Fruit fly (Drosophila melanogaster) whole organism, embryonic: ENCODE results near the gene Tm1.
A peak's percentile ranks its signal among the peaks of the same experiment; 100 is the strongest.

Source experiments
- Atf-2 ChIP-seq: fragments of 200-800 bp; sonication (Bioruptor generic); optimal IDR thresholded peaks from 2 replicates; lab custom pipeline; 2016; ENCODE audit warnings: missing biosample characterization, missing genetic modification characterization
- Atf6 ChIP-seq: fragments of 200-800 bp; sonication (Bioruptor generic); IDR thresholded peaks from 2 replicates; pipeline ENCODE4 v1.3.6; 2022; ENCODE audit warnings: missing biosample characterization, missing genetic modification characterization
- Awh ChIP-seq: fragments of 200-800 bp; sonication (Bioruptor generic); IDR thresholded peaks from 2 replicates; pipeline ENCODE4, ENCODE4 v1.3.6; 2022; ENCODE audit warnings: missing biosample characterization, missing genetic modification characterization
- BtbVII ChIP-seq: fragments of 200-800 bp; sonication (Bioruptor generic); optimal IDR thresholded peaks from 3 replicates; lab custom pipeline; 2017; ENCODE audit warnings: missing biosample characterization, mild to moderate bottlenecking, missing genetic modification characterization
- Bteb2 ChIP-seq: fragments of 200-800 bp; sonication (Bioruptor generic); optimal IDR thresholded peaks from 2 replicates; lab custom pipeline; 2016; ENCODE audit warnings: missing biosample characterization, missing genetic modification characterization
- CG10979 ChIP-seq: fragments of 200-800 bp; sonication (Bioruptor generic); optimal IDR thresholded peaks from 2 replicates; lab custom pipeline; 2018; ENCODE audit warnings: missing biosample characterization, mild to moderate bottlenecking, missing genetic modification characterization, moderate library complexity
- CG14965 ChIP-seq: fragments of 200-800 bp; sonication (Bioruptor generic); optimal IDR thresholded peaks from 2 replicates; lab custom pipeline; 2016; ENCODE audit warnings: missing biosample characterization, missing genetic modification characterization, borderline replicate concordance
- CG15696 ChIP-seq: fragments of 200-800 bp; sonication (Bioruptor generic); optimal IDR thresholded peaks from 2 replicates; lab custom pipeline; 2019; ENCODE audit warnings: missing biosample characterization, mild to moderate bottlenecking, missing genetic modification characterization, moderate library complexity
- CG17829 ChIP-seq: fragments of 200-800 bp; optimal IDR thresholded peaks from 2 replicates; lab custom pipeline; 2019; ENCODE audit warnings: missing biosample characterization, mild to moderate bottlenecking, missing genetic modification characterization, moderate library complexity
- CG18599 ChIP-seq: fragments of 200-800 bp; sonication (Bioruptor generic); optimal IDR thresholded peaks from 3 replicates; lab custom pipeline; 2017; ENCODE audit warnings: missing biosample characterization, missing genetic modification characterization, mild to moderate bottlenecking, moderate library complexity, missing genetic modification reagents
- CG2678 ChIP-seq: fragments of 200-800 bp; sonication (Bioruptor generic); optimal IDR thresholded peaks from 3 replicates; lab custom pipeline; 2019; ENCODE audit warnings: missing biosample characterization, mild to moderate bottlenecking, missing genetic modification characterization, moderate library complexity
- CG31388 ChIP-seq: fragments of 200-800 bp; sonication (Bioruptor generic); optimal IDR thresholded peaks from 2 replicates; lab custom pipeline; 2016; ENCODE audit warnings: missing biosample characterization, missing genetic modification characterization
- CG33557 ChIP-seq: fragments of 200-800 bp; sonication (Bioruptor generic); optimal IDR thresholded peaks from 2 replicates; lab custom pipeline; 2019; ENCODE audit warnings: missing biosample characterization, mild to moderate bottlenecking, missing genetic modification characterization, moderate library complexity
- CG42726 ChIP-seq: fragments of 200-800 bp; sonication (Bioruptor generic); IDR thresholded peaks from 2 replicates; pipeline ENCODE4 v1.3.6; 2022; ENCODE audit warnings: missing biosample characterization, missing genetic modification characterization; ENCODE audit not compliant: partially characterized antibody
- CG6791 ChIP-seq: fragments of 200-800 bp; sonication (Bioruptor generic); IDR thresholded peaks from 3 replicates; pipeline ENCODE4 v1.3.6; 2022; ENCODE audit warnings: missing biosample characterization, missing genetic modification characterization; ENCODE audit not compliant: partially characterized antibody
- CG7271 ChIP-seq: fragments of 200-800 bp; sonication (Bioruptor generic); optimal IDR thresholded peaks from 2 replicates; lab custom pipeline; 2018; ENCODE audit warnings: missing biosample characterization, mild to moderate bottlenecking, missing genetic modification characterization, moderate library complexity
- CG8388 ChIP-seq: fragments of 200-800 bp; sonication (Bioruptor generic); optimal IDR thresholded peaks from 2 replicates; lab custom pipeline; 2019; ENCODE audit warnings: missing biosample characterization, mild to moderate bottlenecking, missing genetic modification characterization, moderate library complexity
- CG8478 ChIP-seq: fragments of >200 bp; optimal IDR thresholded peaks from 2 replicates; lab custom pipeline; 2018
- CG8924 ChIP-seq: fragments of 200-800 bp; optimal IDR thresholded peaks from 3 replicates; lab custom pipeline; 2019; ENCODE audit warnings: missing biosample characterization, mild to moderate bottlenecking, missing genetic modification characterization, moderate library complexity
- CHES-1-like ChIP-seq: fragments of 200-800 bp; sonication (Bioruptor generic); optimal IDR thresholded peaks from 2 replicates; lab custom pipeline; 2016; ENCODE audit warnings: missing biosample characterization, missing genetic modification characterization
- D19B ChIP-seq: fragments of 200-800 bp; sonication (Bioruptor generic); optimal IDR thresholded peaks from 2 replicates; lab custom pipeline; 2017; ENCODE audit warnings: missing biosample characterization, mild to moderate bottlenecking, missing genetic modification characterization
- Elba2 ChIP-seq: fragments of 200-800 bp; sonication (Bioruptor generic); optimal IDR thresholded peaks from 3 replicates; lab custom pipeline; 2016; ENCODE audit warnings: missing biosample characterization, missing genetic modification characterization
- GATAe ChIP-seq: fragments of 200-800 bp; sonication (Bioruptor generic); conservative IDR thresholded peaks from 2 replicates; pipeline ENCODE4 v1.3.6; 2022; ENCODE audit warnings: missing biosample characterization, missing genetic modification characterization
- HLH4C ChIP-seq: fragments of 200-800 bp; sonication (Bioruptor generic); IDR thresholded peaks from 3 replicates; pipeline ENCODE4 v1.3.6; 2022; ENCODE audit warnings: missing biosample characterization, missing genetic modification characterization; ENCODE audit not compliant: partially characterized antibody
- Hey ChIP-seq: fragments of 200-800 bp; sonication (Bioruptor generic); optimal IDR thresholded peaks from 3 replicates; lab custom pipeline; 2018; ENCODE audit warnings: missing biosample characterization, mild to moderate bottlenecking, missing genetic modification characterization
- Lhr ChIP-seq: fragments of 200-800 bp; sonication (Bioruptor generic); optimal IDR thresholded peaks from 3 replicates; lab custom pipeline; 2017; ENCODE audit warnings: mild to moderate bottlenecking, missing biosample characterization, missing genetic modification reagents, missing genetic modification characterization
- Lpt ChIP-seq: fragments of >200 bp; optimal IDR thresholded peaks from 2 replicates; lab custom pipeline; 2018; ENCODE audit warnings: missing biosample characterization, missing genetic modification characterization
- Myb ChIP-seq: fragments of 200-800 bp; sonication (Bioruptor generic); optimal IDR thresholded peaks from 2 replicates; lab custom pipeline; 2016; ENCODE audit warnings: missing biosample characterization, missing genetic modification characterization
- Six4 ChIP-seq: fragments of 200-800 bp; sonication (Bioruptor generic); optimal IDR thresholded peaks from 2 replicates; lab custom pipeline; 2016; ENCODE audit warnings: missing biosample characterization, missing genetic modification characterization
- Vsx1 ChIP-seq: fragments of 200-800 bp; sonication (Bioruptor generic); optimal IDR thresholded peaks from 2 replicates; lab custom pipeline; 2017; ENCODE audit warnings: missing biosample characterization, mild to moderate bottlenecking, missing genetic modification characterization, missing genetic modification reagents
- cas ChIP-seq: fragments of 200-800 bp; sonication (Bioruptor generic); IDR thresholded peaks from 2 replicates; pipeline ENCODE4 v1.3.6; 2022; ENCODE audit warnings: missing biosample characterization, missing genetic modification characterization
- cato ChIP-seq: fragments of 200-800 bp; sonication (Bioruptor generic); optimal IDR thresholded peaks from 2 replicates; lab custom pipeline; 2016; ENCODE audit warnings: missing biosample characterization, missing genetic modification characterization, borderline replicate concordance
- dysf ChIP-seq: fragments of 200-800 bp; sonication (Bioruptor generic); IDR thresholded peaks from 3 replicates; pipeline ENCODE4 v1.3.6; 2022; ENCODE audit warnings: missing biosample characterization, missing genetic modification characterization
- fd102C ChIP-seq: fragments of 200-800 bp; sonication (Bioruptor generic); optimal IDR thresholded peaks from 2 replicates; lab custom pipeline; 2018; ENCODE audit warnings: missing biosample characterization, mild to moderate bottlenecking, missing genetic modification characterization, moderate library complexity
- fd96Cb ChIP-seq: fragments of 200-800 bp; sonication (Bioruptor generic); optimal IDR thresholded peaks from 2 replicates; lab custom pipeline; 2018; ENCODE audit warnings: missing biosample characterization, mild to moderate bottlenecking, missing genetic modification characterization, moderate library complexity
- jing ChIP-seq: fragments of 200-800 bp; sonication (Bioruptor generic); optimal IDR thresholded peaks from 2 replicates; lab custom pipeline; 2018; ENCODE audit warnings: missing biosample characterization, mild to moderate bottlenecking, missing genetic modification characterization
- kah ChIP-seq: fragments of 200-800 bp; sonication (Bioruptor generic); optimal IDR thresholded peaks from 2 replicates; lab custom pipeline; 2018; ENCODE audit warnings: missing biosample characterization, mild to moderate bottlenecking, missing genetic modification characterization
- klu ChIP-seq: fragments of 200-800 bp; sonication (Bioruptor generic); IDR thresholded peaks from 2 replicates; pipeline ENCODE4 v1.3.6; 2022; ENCODE audit warnings: missing biosample characterization, missing genetic modification characterization
- pros ChIP-seq: fragments of 200-800 bp; sonication (Bioruptor generic); optimal IDR thresholded peaks from 3 replicates; lab custom pipeline; 2019; ENCODE audit warnings: missing biosample characterization, mild to moderate bottlenecking, missing genetic modification characterization, moderate library complexity
- rib ChIP-seq: fragments of 200-800 bp; sonication (Bioruptor generic); IDR thresholded peaks from 2 replicates; pipeline ENCODE4 v1.3.6; 2022; ENCODE audit warnings: missing biosample characterization, missing genetic modification characterization
- run ChIP-seq: fragments of 200-800 bp; sonication (Bioruptor generic); optimal IDR thresholded peaks from 3 replicates; lab custom pipeline; 2018; ENCODE audit warnings: missing biosample characterization, mild to moderate bottlenecking, missing genetic modification characterization
- schlank ChIP-seq: fragments of 200-800 bp; sonication (Bioruptor generic); optimal IDR thresholded peaks from 2 replicates; lab custom pipeline; 2018; ENCODE audit warnings: missing biosample characterization, mild to moderate bottlenecking, missing genetic modification characterization
- slbo ChIP-seq: fragments of 200-800 bp; sonication (Bioruptor generic); IDR thresholded peaks from 2 replicates; pipeline ENCODE4 v1.3.6; 2022; ENCODE audit warnings: missing biosample characterization, missing genetic modification characterization
- sqz ChIP-seq: fragments of 200-800 bp; sonication (Bioruptor generic); optimal IDR thresholded peaks from 3 replicates; lab custom pipeline; 2018; ENCODE audit warnings: missing biosample characterization, mild to moderate bottlenecking, missing genetic modification characterization
- tgo ChIP-seq: fragments of 200-800 bp; sonication (Bioruptor generic); IDR thresholded peaks from 3 replicates; pipeline ENCODE4 v1.3.6; 2022; ENCODE audit warnings: missing biosample characterization, missing genetic modification characterization
- tio ChIP-seq: fragments of 200-800 bp; sonication (Bioruptor generic); optimal IDR thresholded peaks from 2 replicates; lab custom pipeline; 2017; ENCODE audit warnings: missing biosample characterization, missing genetic modification characterization, inconsistent platforms
- tll ChIP-seq, 2 experiments: fragments of 200-800 bp in 1 of 2; fragments of >200 bp in 1 of 2; sonication (Bioruptor generic) in 1 of 2; optimal IDR thresholded peaks; 2 replicates each; lab custom pipeline; 2017 to 2019; ENCODE audit warnings: missing biosample characterization in 2 of 2, missing genetic modification characterization in 2 of 2, mild to moderate bottlenecking in 1 of 2, moderate library complexity in 1 of 2
- unc-4 ChIP-seq: fragments of 200-800 bp; sonication (Bioruptor generic); IDR thresholded peaks from 2 replicates; pipeline ENCODE4 v1.3.6; 2022; ENCODE audit warnings: missing biosample characterization, missing genetic modification characterization; ENCODE audit not compliant: partially characterized antibody
- vfl ChIP-seq: fragments of 200-800 bp; sonication (Bioruptor generic); optimal IDR thresholded peaks from 2 replicates; lab custom pipeline; 2016; ENCODE audit warnings: missing biosample characterization, missing genetic modification characterization
- wdn ChIP-seq: fragments of 200-800 bp; sonication (Bioruptor generic); IDR thresholded peaks from 2 replicates; pipeline ENCODE4 v1.3.6; 2022; ENCODE audit warnings: missing biosample characterization, missing genetic modification characterization

Gene Tm1

DNA sequence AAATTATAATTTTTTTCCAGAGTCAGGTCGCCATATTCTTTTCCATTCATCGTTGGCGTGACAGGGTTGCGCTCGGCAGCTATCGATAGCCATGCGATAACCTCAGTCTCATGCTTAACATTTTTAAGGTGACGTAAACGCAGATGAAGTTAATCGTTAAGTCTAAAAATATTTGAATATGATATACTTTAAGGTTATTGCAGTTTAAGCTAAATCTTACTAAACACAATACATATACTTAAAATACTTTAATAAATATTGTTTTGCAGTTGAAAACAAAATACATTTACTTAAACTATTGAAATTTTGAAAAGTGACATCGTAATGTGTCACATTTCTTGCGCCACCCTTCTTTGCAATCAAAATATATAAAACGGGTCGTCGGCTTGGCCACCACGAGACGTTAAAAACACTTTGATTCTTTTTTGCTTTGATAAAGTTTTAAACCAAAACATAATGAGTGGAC, 2.8 kb upstream of the Tm1 start, which contains the start of the genes Cp190 and CG4338 (continued):
- TF ChIP-seq tio (no peak), tll (GFP tag; optimal IDR thresholded peaks at IDR 0.05; lab: Kevin White, UChicago) (peak; percentile 83 to 87), dysf (GFP tag; lab: Robert Waterston, UW) (peak; percentile 98), CG14965 (GFP tag; lab: Kevin White, UChicago) (no peak), cato (GFP tag; lab: Kevin White, UChicago) (peak; percentile 96), fd96Cb (tag; lab: Kevin White, UChicago) (peak; percentile 98), Six4 (GFP tag; lab: Kevin White, UChicago) (peak; percentile 98), HLH4C (GFP tag; lab: Robert Waterston, UW) (peak; percentile 74), Lpt (GFP tag; lab: Kevin White, UChicago) (no peak), CG8388 (GFP tag; lab: Kevin White, UChicago) (peak; percentile 98), vfl (GFP tag; lab: Kevin White, UChicago) (peak; percentile 96), CG42726 (GFP tag; lab: Robert Waterston, UW) (peak; percentile 76), Bteb2 (GFP tag; lab: Kevin White, UChicago) (peak; percentile 93), Atf6 (GFP tag; lab: Robert Waterston, UW) (peak; percentile 97), CG10979 (peak; percentile 98), CG2678 (tag; lab: Kevin White, UChicago) (peak; percentile 99), CG33557 (peak; percentile 99), schlank (tag; lab: Kevin White, UChicago) (peak; percentile 93), CG8478 (no peak), BtbVII (GFP tag; lab: Kevin White, UChicago) (peak; percentile 97), Elba2 (GFP tag; lab: Kevin White, UChicago) (peak; percentile 94), Myb (GFP tag; lab: Kevin White, UChicago) (peak; percentile 79), jing (GFP tag; lab: Kevin White, UChicago) (peak; percentile 92), unc-4 (peak; percentile 83), run (tag; lab: Kevin White, UChicago) (peak; percentile 96), GATAe (peak; percentile 80), CG15696 (tag; lab: Kevin White, UChicago) (peak; percentile 99), CG8924 (peak; percentile 99), cas (peak; percentile 88), klu (GFP tag; lab: Robert Waterston, UW) (peak; percentile 96), Atf-2 (GFP tag; lab: Kevin White, UChicago) (peak; percentile 91), CG7271 (peak; percentile 96), pros (peak; percentile 88), tgo (GFP tag; lab: Robert Waterston, UW) (peak; percentile 97), wdn (GFP tag; lab: Robert Waterston, UW) (peak; percentile 95), CG6791 (GFP tag; lab: Robert Waterston, UW) (peak; percentile 83), Hey (tag; lab: Kevin White, UChicago) (peak; percentile 90), Vsx1 (peak; percentile 94), CG17829 (tag; lab: Kevin White, UChicago) (peak; percentile 99), Lhr (GFP tag; lab: Kevin White, UChicago) (peak; percentile 91), D19B (GFP tag; lab: Kevin White, UChicago) (peak; percentile 94), CG18599 (peak; percentile 98), CG31388 (peak; percentile 95), rib (GFP tag; lab: Robert Waterston, UW) (peak; percentile 91), sqz (GFP tag; lab: Kevin White, UChicago) (peak; percentile 99), slbo (peak; percentile 97), Awh (GFP tag; lab: Robert Waterston, UW) (peak; percentile 94), fd102C (GFP tag; lab: Kevin White, UChicago) (peak; percentile 84), kah (GFP tag; lab: Kevin White, UChicago) (peak; percentile 95), CHES-1-like (GFP tag; lab: Kevin White, UChicago) (peak; percentile 89)
